Fruit fly (Drosophila melanogaster): ENCODE data around the gene Lrrk.

DNA sequence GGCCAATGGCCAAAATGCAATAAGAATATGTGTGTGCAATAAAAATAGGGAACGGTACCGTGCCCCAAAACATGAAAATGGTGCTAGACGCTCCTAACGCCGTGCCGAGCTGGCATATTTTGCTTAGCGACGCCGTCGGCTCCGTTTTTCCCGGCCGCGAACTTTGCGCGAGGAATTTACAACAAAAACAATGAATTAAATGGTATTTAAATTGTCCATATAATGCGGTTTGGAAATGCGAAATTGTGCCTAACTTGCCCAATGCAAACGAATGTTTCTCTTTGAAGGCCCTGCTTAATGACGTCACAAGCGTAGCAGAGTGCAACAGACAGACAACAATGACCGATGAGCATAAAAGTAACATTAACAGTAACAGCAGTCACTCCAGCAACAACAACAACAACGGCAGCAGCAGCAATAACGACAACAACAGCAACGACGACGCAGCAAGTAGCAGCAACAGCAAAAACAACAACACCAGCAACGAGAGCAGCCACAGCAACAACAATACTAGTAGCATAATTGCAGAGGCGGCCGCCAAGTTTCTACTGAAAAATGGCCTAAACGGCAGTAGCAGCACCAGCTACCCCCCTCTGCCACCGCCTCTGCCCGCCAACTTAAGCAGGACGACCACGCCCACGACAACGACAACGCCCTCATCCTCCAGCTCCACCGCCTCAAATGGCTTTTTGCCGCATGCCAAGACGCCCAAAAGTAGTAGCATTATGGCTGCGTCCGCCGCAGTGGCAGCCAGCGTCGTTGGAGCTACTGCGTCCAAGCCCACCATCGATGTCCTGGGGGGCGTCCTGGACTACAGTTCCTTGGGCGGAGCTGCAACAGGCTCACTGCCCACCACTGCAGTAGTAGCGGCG lies 12.7 kb upstream of the Lrrk start:
- TF ChIP-seq Pif1A (GFP tag; optimal IDR thresholded peaks at IDR 0.05) (no peak), Pif1B (GFP tag; optimal IDR thresholded peaks at IDR 0.05) (no peak), Ets98B (GFP tag; IDR thresholded peaks at IDR 0.05) (no peak), rn (GFP tag; IDR thresholded peaks at IDR 0.05) (no peak), Snoo (tag; optimal IDR thresholded peaks at IDR 0.05) (no peak), CG9948 (tag; optimal IDR thresholded peaks at IDR 0.05) (peak; percentile 29), CG4496 (GFP tag; IDR thresholded peaks at IDR 0.05) (no peak), CG8301 (tag; optimal IDR thresholded peaks at IDR 0.05) (no peak), CG14655 (GFP tag; optimal IDR thresholded peaks at IDR 0.05) (no peak), CG13204 (GFP tag; optimal IDR thresholded peaks at IDR 0.05) (no peak)

Measured in whole organism, pupa.